Worm (Caenorhabditis elegans): Measurements from ENCODE around the gene grl-19.

DNA sequence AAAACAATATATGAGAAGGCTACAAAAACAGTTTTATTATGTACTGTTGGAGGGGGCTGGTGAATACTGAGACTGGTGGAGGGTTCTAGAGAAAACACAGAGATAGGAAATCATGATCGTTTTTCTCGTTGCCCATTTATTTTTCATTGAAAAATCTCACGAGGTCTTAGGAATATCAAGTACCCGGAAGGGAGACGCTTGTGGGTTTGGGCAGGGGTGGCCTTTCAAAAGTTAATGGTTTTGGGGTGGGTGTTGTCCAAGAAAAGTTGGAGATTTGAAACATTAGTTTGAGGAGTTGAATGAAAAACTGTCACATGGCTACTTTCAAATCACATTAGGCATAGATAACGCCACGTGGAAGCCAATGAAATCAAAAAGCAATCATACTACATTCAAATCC, 42.4 kb upstream of the grl-19 start:
- TF ChIP-seq dao-5 (tag; optimal IDR thresholded peaks at IDR 0.05) (no peak), W03F9.2 (tag; optimal IDR thresholded peaks at IDR 0.05) (no peak), him-1 (tag; optimal IDR thresholded peaks at IDR 0.05) (no peak)

Measured in whole organism, L4/young adult.